Worm (Caenorhabditis elegans): ENCODE results near the gene dnc-2.
A peak's percentile ranks its signal among the peaks of the same experiment; 100 is the strongest.

The dnc-2 gene

DNA sequence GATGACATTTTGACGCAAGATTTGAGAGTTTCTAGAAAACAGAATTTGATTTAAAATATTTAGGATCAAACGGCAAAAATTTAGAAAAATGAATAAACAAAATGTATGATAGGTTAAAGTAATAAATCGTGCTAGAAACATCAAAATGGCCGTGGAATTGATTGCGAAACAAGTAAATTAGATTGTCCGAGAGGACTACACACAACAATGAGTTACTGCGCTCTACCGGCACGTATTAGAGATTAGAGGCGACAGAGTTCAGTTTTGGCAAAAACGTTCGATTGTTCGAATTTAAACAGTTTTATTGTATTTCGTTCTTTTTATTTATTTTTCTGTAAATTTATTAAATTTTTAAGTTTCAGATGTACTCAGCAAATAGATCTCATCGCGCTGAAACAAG, at the start of gene dnc-2, which contains the start of gene bcl-7:
dnc-2 (minus strand) TSS at position 33 of the 400 bp plus-strand sequence.
bcl-7 (plus strand) TSS at position 363 of the 400 bp plus-strand sequence.
- TF ChIP-seq unc-42 (tag; optimal IDR thresholded peaks at IDR 0.05) (peak; percentile 26), tbx-7 (tag; optimal IDR thresholded peaks at IDR 0.05) (no peak), zip-5 (tag; optimal IDR thresholded peaks at IDR 0.05) (no peak)

DNA sequence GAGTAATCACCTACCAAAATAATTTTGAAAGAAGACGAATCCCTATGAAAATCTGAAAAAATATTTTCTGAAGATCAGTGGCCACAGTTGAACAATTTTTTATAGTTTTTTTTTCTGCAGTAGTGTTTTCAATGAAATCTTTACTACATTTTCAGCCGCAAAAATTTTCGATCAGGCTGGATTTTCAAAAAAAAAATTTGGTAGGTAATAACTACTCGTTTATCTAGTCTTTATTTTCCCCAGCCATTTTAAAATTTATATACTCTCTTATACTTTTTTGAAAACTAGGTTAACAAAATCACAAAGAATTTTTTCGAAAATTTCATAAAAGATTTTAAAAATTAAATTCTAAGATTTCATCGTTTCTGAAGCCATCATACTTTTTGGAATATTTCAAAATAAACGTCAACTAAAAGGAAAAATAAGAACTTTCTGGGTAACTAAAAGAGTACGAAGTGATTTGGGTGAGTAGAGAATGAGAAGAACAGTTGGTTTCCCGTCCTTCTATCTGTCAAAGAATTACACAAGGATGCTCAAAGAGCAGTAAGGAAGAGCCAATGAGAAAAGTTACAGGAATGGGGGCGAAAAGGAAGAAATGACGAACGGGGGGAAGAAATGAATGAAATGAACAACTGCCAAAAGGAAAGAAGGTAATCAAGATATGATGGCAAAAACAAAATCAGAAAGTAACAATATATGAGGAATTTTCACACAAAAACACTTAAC, 49.6 kb upstream of the dnc-2 start, which contains the start of gene mlp-1:
mlp-1 (minus strand) TSS at position 51 of the 726 bp plus-strand sequence.
- TF ChIP-seq ceh-9 (tag; optimal IDR thresholded peaks at IDR 0.05) = no peak
- TF ChIP-seq fkh-6 (tag; optimal IDR thresholded peaks at IDR 0.05) = no peak
- TF ChIP-seq nfya-1 (tag; optimal IDR thresholded peaks at IDR 0.05) = no peak
- no peak for TF ChIP-seq sox-4 (tag; optimal IDR thresholded peaks at IDR 0.05)
- TF ChIP-seq ztf-16 (tag; optimal IDR thresholded peaks at IDR 0.05) = no peak
- TF ChIP-seq unc-3 (GFP tag; conservative IDR thresholded peaks at IDR 0.05) = no peak
- no peak for TF ChIP-seq unc-3 (tag; optimal IDR thresholded peaks at IDR 0.05)
- no peak for TF ChIP-seq ama-1 (optimal IDR thresholded peaks at IDR 0.05)

DNA sequence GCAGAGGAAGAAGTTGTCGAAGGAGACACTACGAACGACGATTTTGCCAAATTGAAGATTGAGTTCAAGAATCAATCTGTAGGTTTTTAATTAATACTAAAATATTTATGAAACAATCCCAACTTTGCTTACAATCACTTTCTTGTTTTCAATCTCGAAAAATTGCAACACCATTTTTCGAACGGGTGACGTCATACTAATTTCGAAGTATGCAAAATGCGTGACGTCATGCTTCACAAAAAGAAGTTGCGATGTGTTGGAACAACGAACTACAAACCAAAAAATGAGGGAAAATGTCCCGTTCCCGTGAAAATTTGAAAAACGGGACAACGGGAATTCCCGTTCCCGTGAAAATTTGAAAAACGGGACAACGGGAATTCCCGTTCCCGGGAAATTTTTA, 42.1 kb upstream of the dnc-2 start:
- no peak for TF ChIP-seq C38D4.7 (GFP tag; optimal IDR thresholded peaks at IDR 0.05)
- TF ChIP-seq elt-4 (tag; optimal IDR thresholded peaks at IDR 0.05) = no peak
- no peak for TF ChIP-seq fax-1 (tag; optimal IDR thresholded peaks at IDR 0.05)
- TF ChIP-seq ceh-31 (tag; optimal IDR thresholded peaks at IDR 0.05) = no peak
- no peak for TF ChIP-seq hlh-13 (GFP tag; optimal IDR thresholded peaks at IDR 0.05)
- TF ChIP-seq ceh-22 (tag; optimal IDR thresholded peaks at IDR 0.05) = no peak
- TF ChIP-seq pax-1 (tag; optimal IDR thresholded peaks at IDR 0.05) = no peak
- TF ChIP-seq unc-3 (GFP tag; conservative IDR thresholded peaks at IDR 0.05) = no peak
- no peak for TF ChIP-seq unc-3 (tag; optimal IDR thresholded peaks at IDR 0.05)
- TF ChIP-seq ama-1 (optimal IDR thresholded peaks at IDR 0.05) = no peak

DNA sequence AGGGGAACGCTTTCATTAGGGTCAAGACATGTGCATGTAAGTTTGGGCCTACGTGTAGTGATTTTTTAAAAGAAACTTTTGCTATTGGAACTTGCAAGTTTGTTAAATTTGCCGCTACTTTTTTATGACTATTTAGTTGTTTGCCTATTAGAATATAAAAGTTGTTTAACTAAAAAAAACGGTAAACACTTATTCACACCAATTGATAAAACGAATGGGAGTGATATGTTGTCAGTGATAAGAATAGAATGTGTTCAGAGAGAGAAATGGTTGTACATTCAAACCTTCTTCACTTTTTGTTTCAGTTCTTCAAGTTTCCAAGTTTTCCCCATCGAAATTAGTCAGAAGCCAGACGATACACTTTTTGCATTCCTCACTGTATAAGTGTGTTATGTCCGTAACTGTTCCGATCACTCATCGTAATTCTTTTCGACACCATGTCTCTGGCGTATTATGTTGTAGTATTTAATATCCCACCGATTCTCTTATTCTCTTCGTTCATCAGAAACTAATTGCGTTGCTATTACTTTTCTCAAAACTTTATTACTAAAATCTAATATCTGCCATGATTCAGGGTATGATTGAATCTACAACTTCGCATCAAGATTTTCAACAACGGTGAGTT, 40.4 kb upstream of the dnc-2 start, which contains the start of gene dct-6:
dct-6 (plus strand) TSS at position 575 of the 625 bp plus-strand sequence.
- TF ChIP-seq sox-2 (GFP tag; IDR thresholded peaks at IDR 0.05) (no peak), fkh-6 (tag; optimal IDR thresholded peaks at IDR 0.05) (no peak), pag-3 (tag; optimal IDR thresholded peaks at IDR 0.05; ENCODE audit: borderline replicate concordance) (no peak), hlh-6 (tag; optimal IDR thresholded peaks at IDR 0.05) (no peak), elt-2 (tag; optimal IDR thresholded peaks at IDR 0.05) (peak; percentile 12)

DNA sequence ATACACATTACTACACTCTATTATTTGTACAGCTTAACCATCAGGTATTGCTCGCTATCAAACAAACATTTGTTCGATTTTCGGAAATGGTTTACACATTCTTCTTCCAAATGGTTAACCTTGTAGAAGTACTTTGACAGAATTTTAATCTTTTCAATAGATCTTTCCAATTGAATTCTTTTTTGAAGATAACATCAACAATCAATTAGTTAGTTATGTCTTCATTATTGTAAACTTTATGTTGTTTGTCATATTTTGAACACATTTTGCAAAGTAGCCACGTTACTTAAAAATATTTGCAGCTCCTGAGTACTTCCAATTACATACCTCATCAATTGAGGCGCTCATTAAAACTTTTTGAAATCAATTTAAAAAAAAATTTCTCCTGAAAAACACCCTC, 39.8 kb upstream of the dnc-2 start:
- TF ChIP-seq hlh-30 (tag; optimal IDR thresholded peaks at IDR 0.05; ENCODE audit: insufficient read depth) = no peak
- no peak for TF ChIP-seq mec-3 (tag; optimal IDR thresholded peaks at IDR 0.05; ENCODE audit: borderline replicate concordance)
- TF ChIP-seq ceh-45 (GFP tag; IDR thresholded peaks at IDR 0.05) = no peak
- TF ChIP-seq ceh-34 (tag; optimal IDR thresholded peaks at IDR 0.05) = no peak
- no peak for TF ChIP-seq sdc-2 (tag; optimal IDR thresholded peaks at IDR 0.05)
- TF ChIP-seq ama-1 (optimal IDR thresholded peaks at IDR 0.05) = no peak

DNA sequence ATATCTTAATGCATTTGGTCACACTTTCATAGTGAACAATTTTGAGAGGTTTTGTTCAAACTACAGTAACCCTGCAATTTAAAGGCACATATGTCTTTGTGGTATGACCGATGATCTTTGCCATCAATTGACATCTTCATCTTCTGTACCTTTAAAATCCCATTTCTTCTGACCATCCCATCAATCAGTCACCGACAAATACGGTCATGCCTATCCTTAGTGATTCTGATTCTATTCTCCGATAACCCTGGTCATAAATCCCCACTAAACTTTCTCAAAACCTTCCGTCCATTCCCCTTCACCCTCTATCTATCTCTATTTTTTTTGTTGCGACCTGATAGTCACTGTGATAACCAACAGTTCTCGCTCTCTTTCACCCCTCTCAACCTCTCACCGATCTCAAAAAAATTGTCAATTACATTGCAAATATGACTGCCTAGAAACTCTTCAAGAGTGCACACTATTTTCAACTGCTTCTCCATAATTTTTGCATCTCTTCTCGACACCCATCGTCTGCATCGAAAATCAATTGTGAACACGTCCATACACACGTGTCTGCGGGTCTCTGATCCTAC, 38.6 kb upstream of the dnc-2 start:
- TF ChIP-seq F13H6.1 (tag; optimal IDR thresholded peaks at IDR 0.05) = no peak
- TF ChIP-seq ceh-19 (GFP tag; optimal IDR thresholded peaks at IDR 0.05) = no peak
- no peak for TF ChIP-seq K02D7.2 (tag; optimal IDR thresholded peaks at IDR 0.05)
- no peak for TF ChIP-seq ref-2 (tag; optimal IDR thresholded peaks at IDR 0.05)
- TF ChIP-seq unc-86 (tag; optimal IDR thresholded peaks at IDR 0.05) = no peak
- TF ChIP-seq ets-4 (tag; optimal IDR thresholded peaks at IDR 0.05) = no peak
- no peak for TF ChIP-seq fkh-10 (GFP tag; optimal IDR thresholded peaks at IDR 0.05)
- TF ChIP-seq hlh-13 (GFP tag; optimal IDR thresholded peaks at IDR 0.05) = no peak
